Worm (Caenorhabditis elegans): Measurements from ENCODE around the gene tmem-135.

tmem-135 gene

ce11 chrX:4654057-4654456 is 19.4 kb upstream of the tmem-135 start, which contains the start of gene ceh-1:
Gene ceh-1 (minus strand): TSS chrX:4654157.
- TF ChIP-seq W03F9.2 (tag; optimal IDR thresholded peaks at IDR 0.05) = no peak

- TF ChIP-seq him-1 (tag; optimal IDR thresholded peaks at IDR 0.05) = no peak
- TF ChIP-seq W03F9.2 (tag; optimal IDR thresholded peaks at IDR 0.05) = no peak
- no peak for TF ChIP-seq dao-5 (tag; optimal IDR thresholded peaks at IDR 0.05)
These were observed 15.9 kb upstream of the tmem-135 start for ce11 chrX:4657577-4657976.

- TF ChIP-seq him-1 (tag; optimal IDR thresholded peaks at IDR 0.05) (no peak), dao-5 (tag; optimal IDR thresholded peaks at IDR 0.05) (no peak), W03F9.2 (tag; optimal IDR thresholded peaks at IDR 0.05) (no peak)
These were observed 15.2 kb upstream of the tmem-135 start for ce11 chrX:4658303-4658702.

ce11 chrX:4658706-4659105 is 14.8 kb upstream of the tmem-135 start:
- TF ChIP-seq him-1 (tag; optimal IDR thresholded peaks at IDR 0.05) = no peak
- TF ChIP-seq dao-5 (tag; optimal IDR thresholded peaks at IDR 0.05) = no peak
- TF ChIP-seq W03F9.2 (tag; optimal IDR thresholded peaks at IDR 0.05) = no peak

ce11 chrX:4660268-4660880 is 13.1 kb upstream of the tmem-135 start, which contains the start of gene nhr-45:
Gene nhr-45 (minus strand): TSS chrX:4660318.
- no peak for TF ChIP-seq dao-5 (tag; optimal IDR thresholded peaks at IDR 0.05)
- TF ChIP-seq him-1 (tag; optimal IDR thresholded peaks at IDR 0.05) = no peak
- no peak for TF ChIP-seq W03F9.2 (tag; optimal IDR thresholded peaks at IDR 0.05)

- TF ChIP-seq him-1 (tag; optimal IDR thresholded peaks at IDR 0.05) = no peak
- no peak for TF ChIP-seq W03F9.2 (tag; optimal IDR thresholded peaks at IDR 0.05)
- TF ChIP-seq dao-5 (tag; optimal IDR thresholded peaks at IDR 0.05) = no peak
These were observed 11.1 kb upstream of the tmem-135 start for ce11 chrX:4662293-4662825.

ce11 chrX:4662964-4663684 is 10.4 kb upstream of the tmem-135 start:
- no peak for TF ChIP-seq dao-5 (tag; optimal IDR thresholded peaks at IDR 0.05)
- no peak for TF ChIP-seq W03F9.2 (tag; optimal IDR thresholded peaks at IDR 0.05)
- TF ChIP-seq him-1 (tag; optimal IDR thresholded peaks at IDR 0.05) = no peak

ce11 chrX:4664649-4665048 is 8.9 kb upstream of the tmem-135 start:
- no peak for TF ChIP-seq W03F9.2 (tag; optimal IDR thresholded peaks at IDR 0.05)
- TF ChIP-seq dao-5 (tag; optimal IDR thresholded peaks at IDR 0.05) = no peak

- no peak for TF ChIP-seq W03F9.2 (tag; optimal IDR thresholded peaks at IDR 0.05)
- no peak for TF ChIP-seq him-1 (tag; optimal IDR thresholded peaks at IDR 0.05)
- no peak for TF ChIP-seq dao-5 (tag; optimal IDR thresholded peaks at IDR 0.05)
These were observed 5.7 kb upstream of the tmem-135 start, which contains the start of gene mfsd-12 for ce11 chrX:4667788-4668187. Gene mfsd-12 (plus strand): TSS chrX:4668088.

- TF ChIP-seq dao-5 (tag; optimal IDR thresholded peaks at IDR 0.05) (no peak), him-1 (tag; optimal IDR thresholded peaks at IDR 0.05) (no peak), W03F9.2 (tag; optimal IDR thresholded peaks at IDR 0.05) (no peak)
These were observed 1.7 kb upstream of the tmem-135 start for ce11 chrX:4671837-4672236.

ce11 chrX:4676702-4677101 is 3.2 kb downstream of the tmem-135 start:
- TF ChIP-seq him-1 (tag; optimal IDR thresholded peaks at IDR 0.05) = no peak
- TF ChIP-seq dao-5 (tag; optimal IDR thresholded peaks at IDR 0.05) = no peak
- TF ChIP-seq W03F9.2 (tag; optimal IDR thresholded peaks at IDR 0.05) = no peak

- no peak for TF ChIP-seq him-1 (tag; optimal IDR thresholded peaks at IDR 0.05)
- no peak for TF ChIP-seq dao-5 (tag; optimal IDR thresholded peaks at IDR 0.05)
- TF ChIP-seq W03F9.2 (tag; optimal IDR thresholded peaks at IDR 0.05) = no peak
These were observed 4.5 kb downstream of the tmem-135 start, which contains the start of gene flp-11 for ce11 chrX:4678029-4678428. Gene flp-11 (minus strand): TSS chrX:4678129.

ce11 chrX:4682616-4683015 is 9.1 kb downstream of the tmem-135 start, which contains the start of gene K02G10.15:
Gene K02G10.15 (minus strand): TSS chrX:4682716.
- TF ChIP-seq dao-5 (tag; optimal IDR thresholded peaks at IDR 0.05) (no peak), him-1 (tag; optimal IDR thresholded peaks at IDR 0.05) (no peak), W03F9.2 (tag; optimal IDR thresholded peaks at IDR 0.05) (no peak)

- TF ChIP-seq W03F9.2 (tag; optimal IDR thresholded peaks at IDR 0.05) (no peak), him-1 (tag; optimal IDR thresholded peaks at IDR 0.05) (no peak), dao-5 (tag; optimal IDR thresholded peaks at IDR 0.05) (no peak)
These were observed 12.1 kb downstream of the tmem-135 start for ce11 chrX:4685579-4685978.
